Worm (Caenorhabditis elegans) whole organism, mixed stage, embryonic: ENCODE data around the gene Y105C5A.24.

Experiments
- M03D4.4 ChIP-seq: sonication (generic microtip); optimal IDR thresholded peaks from 2 replicates; lab custom pipeline; 2017; ENCODE audit warnings: mild to moderate bottlenecking, missing genetic modification characterization, missing compliant biosample characterization
- bed-3 ChIP-seq: fragments of 200-800 bp; sonication (Bioruptor generic); optimal IDR thresholded peaks from 3 replicates; lab custom pipeline; 2018; ENCODE audit warnings: mild to moderate bottlenecking, missing genetic modification characterization, moderate library complexity, missing compliant biosample characterization
- blmp-1 ChIP-seq: fragments of 150-350 bp; optimal IDR thresholded peaks from 2 replicates; lab custom pipeline; 2014; ENCODE audit warnings: missing biosample characterization, missing genetic modification characterization
- ceh-39 ChIP-seq: fragments of 150-350 bp; optimal IDR thresholded peaks from 2 replicates; lab custom pipeline; 2014; ENCODE audit warnings: missing biosample characterization, missing genetic modification characterization
- ceh-43 ChIP-seq: fragments of 200-800 bp; sonication (Bioruptor generic); optimal IDR thresholded peaks from 2 replicates; lab custom pipeline; 2018; ENCODE audit warnings: mild to moderate bottlenecking, missing genetic modification characterization, moderate library complexity, missing compliant biosample characterization
- ceh-83 ChIP-seq: fragments of 200-800 bp; sonication (Bioruptor generic); optimal IDR thresholded peaks from 2 replicates; lab custom pipeline; 2018; ENCODE audit warnings: mild to moderate bottlenecking, missing genetic modification characterization, missing compliant biosample characterization
- ces-1 ChIP-seq: fragments of 150-350 bp; optimal IDR thresholded peaks from 2 replicates; lab custom pipeline; 2014; ENCODE audit warnings: missing biosample characterization, missing genetic modification reagents, missing genetic modification characterization
- cnd-1 ChIP-seq: fragments of 200-800 bp; sonication (Bioruptor generic); optimal IDR thresholded peaks from 2 replicates; lab custom pipeline; 2018; ENCODE audit warnings: mild to moderate bottlenecking, missing genetic modification characterization, missing compliant biosample characterization
- drap-1 ChIP-seq: fragments of 200-800 bp; sonication (Bioruptor generic); optimal IDR thresholded peaks from 3 replicates; lab custom pipeline; 2018; ENCODE audit warnings: mild to moderate bottlenecking, missing genetic modification characterization, missing compliant biosample characterization
- elt-3 ChIP-seq: fragments of 150-350 bp; optimal IDR thresholded peaks from 2 replicates; lab custom pipeline; 2014; ENCODE audit warnings: missing biosample characterization, missing genetic modification characterization
- flh-1 ChIP-seq: fragments of 200-800 bp; sonication (Bioruptor generic); optimal IDR thresholded peaks from 2 replicates; lab custom pipeline; 2018; ENCODE audit warnings: mild to moderate bottlenecking, missing genetic modification characterization, moderate library complexity, missing compliant biosample characterization
- ham-2 ChIP-seq: fragments of 200-800 bp; sonication (Bioruptor generic); optimal IDR thresholded peaks from 2 replicates; lab custom pipeline; 2018; ENCODE audit warnings: mild to moderate bottlenecking, missing genetic modification characterization, missing compliant biosample characterization
- hlh-1 ChIP-seq: fragments of 150-350 bp; optimal IDR thresholded peaks from 2 replicates; lab custom pipeline; 2014; ENCODE audit warnings: missing biosample characterization, missing genetic modification reagents, missing genetic modification characterization
- lin-32 ChIP-seq: fragments of 200-800 bp; sonication (Bioruptor generic); optimal IDR thresholded peaks from 2 replicates; lab custom pipeline; 2018; ENCODE audit warnings: mild to moderate bottlenecking, missing genetic modification characterization, missing compliant biosample characterization
- lsy-2 ChIP-seq: fragments of 150-350 bp; optimal IDR thresholded peaks from 2 replicates; lab custom pipeline; 2014; ENCODE audit warnings: missing biosample characterization, missing genetic modification characterization
- mab-5 ChIP-seq: fragments of 150-350 bp; optimal IDR thresholded peaks from 2 replicates; lab custom pipeline; 2014; ENCODE audit warnings: missing biosample characterization, missing genetic modification characterization
- mep-1 ChIP-seq: fragments of 150-350 bp; optimal IDR thresholded peaks from 2 replicates; lab custom pipeline; 2017; ENCODE audit warnings: missing biosample characterization, missing genetic modification reagents, missing genetic modification characterization, inconsistent platforms
- mls-2 ChIP-seq: sonication (generic microtip); optimal IDR thresholded peaks from 2 replicates; lab custom pipeline; 2016; ENCODE audit warnings: mild to moderate bottlenecking, missing genetic modification characterization, moderate library complexity, missing compliant biosample characterization
- nhr-2 ChIP-seq: fragments of 150-350 bp; optimal IDR thresholded peaks from 2 replicates; lab custom pipeline; 2014; ENCODE audit warnings: missing biosample characterization, missing genetic modification characterization
- nhr-237 ChIP-seq: fragments of 150-350 bp; optimal IDR thresholded peaks from 2 replicates; lab custom pipeline; 2014; ENCODE audit warnings: missing biosample characterization, missing genetic modification characterization
- nhr-28 ChIP-seq: fragments of 150-350 bp; optimal IDR thresholded peaks from 2 replicates; lab custom pipeline; 2014; ENCODE audit warnings: missing biosample characterization, missing genetic modification characterization
- nhr-76 ChIP-seq: sonication (generic microtip); optimal IDR thresholded peaks from 2 replicates; lab custom pipeline; 2017; ENCODE audit warnings: missing biosample characterization, missing genetic modification characterization
- pha-4 ChIP-seq: fragments of 150-350 bp; optimal IDR thresholded peaks from 2 replicates; lab custom pipeline; 2018; ENCODE audit warnings: missing biosample characterization, missing genetic modification reagents, missing genetic modification characterization
- sem-2 ChIP-seq: fragments of 200-800 bp; sonication (Bioruptor generic); optimal IDR thresholded peaks from 2 replicates; lab custom pipeline; 2018; ENCODE audit warnings: mild to moderate bottlenecking, missing genetic modification characterization, missing compliant biosample characterization
- snpc-4 ChIP-seq: fragments of 150-350 bp; optimal IDR thresholded peaks from 2 replicates; lab custom pipeline; 2014; ENCODE audit warnings: missing biosample characterization, missing genetic modification characterization
- sptf-1 ChIP-seq: sonication (generic microtip); optimal IDR thresholded peaks from 2 replicates; lab custom pipeline; 2017; ENCODE audit warnings: mild to moderate bottlenecking, missing genetic modification characterization, moderate library complexity, missing compliant biosample characterization
- tbx-8 ChIP-seq: fragments of 200-800 bp; sonication (Bioruptor generic); optimal IDR thresholded peaks from 2 replicates; lab custom pipeline; 2018; ENCODE audit warnings: mild to moderate bottlenecking, missing genetic modification characterization, moderate library complexity, missing compliant biosample characterization
- unc-120 ChIP-seq: sonication (generic microtip); optimal IDR thresholded peaks from 2 replicates; lab custom pipeline; 2017; ENCODE audit warnings: missing genetic modification characterization, missing compliant biosample characterization; ENCODE audit not compliant: poor library complexity, severe bottlenecking
- unc-39 ChIP-seq: fragments of 150-350 bp; optimal IDR thresholded peaks from 2 replicates; lab custom pipeline; 2014; ENCODE audit warnings: missing biosample characterization, missing genetic modification characterization
- unc-62 ChIP-seq: fragments of 150-350 bp; optimal IDR thresholded peaks from 2 replicates; lab custom pipeline; 2014; ENCODE audit warnings: missing biosample characterization, missing genetic modification reagents, missing genetic modification characterization
- zip-8 ChIP-seq: fragments of 150-350 bp; optimal IDR thresholded peaks from 2 replicates; lab custom pipeline; 2014; ENCODE audit warnings: missing biosample characterization, missing genetic modification characterization
- ztf-11 ChIP-seq: fragments of 150-350 bp; optimal IDR thresholded peaks from 2 replicates; lab custom pipeline; 2014; ENCODE audit warnings: missing biosample characterization, missing genetic modification characterization

Y105C5A.24 gene

ce11 chrIV:15868288-15868687 is 18.6 kb downstream of the Y105C5A.24 start:
- no peak for TF ChIP-seq unc-62
- TF ChIP-seq nhr-237 (tag; lab: Kevin White, UChicago), result no peak
- no peak for TF ChIP-seq tbx-8 (GFP tag; lab: Kevin White, UChicago)
- TF ChIP-seq mab-5 (tag; lab: Kevin White, UChicago), result no peak
- no peak for TF ChIP-seq M03D4.4 (tag; lab: Kevin White, UChicago)
- TF ChIP-seq ces-1, result no peak
- TF ChIP-seq ceh-43 (GFP tag; lab: Kevin White, UChicago), result no peak
- TF ChIP-seq flh-1 (GFP tag; lab: Kevin White, UChicago), result no peak
- TF ChIP-seq nhr-76 (tag; lab: Kevin White, UChicago), result no peak
- no peak for TF ChIP-seq sptf-1
- no peak for TF ChIP-seq mep-1 (tag; lab: Kevin White, UChicago)
- TF ChIP-seq blmp-1 (tag; lab: Kevin White, UChicago), result no peak
- TF ChIP-seq lsy-2 (tag; lab: Kevin White, UChicago), result no peak
- TF ChIP-seq ham-2 (GFP tag; lab: Kevin White, UChicago), result no peak
- no peak for TF ChIP-seq pha-4 (tag; lab: Kevin White, UChicago)
- no peak for TF ChIP-seq bed-3 (GFP tag; lab: Kevin White, UChicago)

- no peak for TF ChIP-seq drap-1 (GFP tag; lab: Kevin White, UChicago)
- TF ChIP-seq mep-1 (tag; lab: Kevin White, UChicago), result no peak
- no peak for TF ChIP-seq ceh-43 (GFP tag; lab: Kevin White, UChicago)
- TF ChIP-seq elt-3 (tag; lab: Kevin White, UChicago), result no peak
- no peak for TF ChIP-seq unc-62
- no peak for TF ChIP-seq flh-1 (GFP tag; lab: Kevin White, UChicago)
- no peak for TF ChIP-seq nhr-2 (tag; lab: Kevin White, UChicago)
- TF ChIP-seq sem-2 (GFP tag; lab: Kevin White, UChicago), result no peak
- no peak for TF ChIP-seq bed-3 (GFP tag; lab: Kevin White, UChicago)
- no peak for TF ChIP-seq lsy-2 (tag; lab: Kevin White, UChicago)
These were observed 20.7 kb downstream of the Y105C5A.24 start, which contains the start of gene Y105C5B.1 for ce11 chrIV:15870356-15870755. TSS of gene Y105C5B.1 (plus strand) at chrIV:15870656.

ce11 chrIV:15872633-15873032 is 23.0 kb downstream of the Y105C5A.24 start, which contains the start of gene gcy-25:
TSS of gene gcy-25 (plus strand) at chrIV:15872933.
- TF ChIP-seq snpc-4 (no peak), ztf-11 (tag; lab: Kevin White, UChicago) (no peak), flh-1 (GFP tag; lab: Kevin White, UChicago) (no peak)
- TF ChIP-seq, all 35 proteins: peak for 0

ce11 chrIV:15878262-15878661 is 28.6 kb downstream of the Y105C5A.24 start:
- no peak for TF ChIP-seq zip-8 (tag; lab: Kevin White, UChicago)
- TF ChIP-seq sem-2 (GFP tag; lab: Kevin White, UChicago), result no peak
- no peak for TF ChIP-seq drap-1 (GFP tag; lab: Kevin White, UChicago)
- TF ChIP-seq ceh-83 (GFP tag; lab: Kevin White, UChicago), result no peak
- no peak for TF ChIP-seq elt-3 (tag; lab: Kevin White, UChicago)
- no peak for TF ChIP-seq unc-120 (tag; lab: Kevin White, UChicago)
- no peak for TF ChIP-seq bed-3 (GFP tag; lab: Kevin White, UChicago)
- no peak for TF ChIP-seq flh-1 (GFP tag; lab: Kevin White, UChicago)
- no peak for TF ChIP-seq ces-1
- no peak for TF ChIP-seq nhr-28 (tag; lab: Kevin White, UChicago)
- no peak for TF ChIP-seq unc-39 (tag; lab: Kevin White, UChicago)
- TF ChIP-seq cnd-1, result no peak
- no peak for TF ChIP-seq blmp-1 (tag; lab: Kevin White, UChicago)
- no peak for TF ChIP-seq unc-62
- TF ChIP-seq M03D4.4 (tag; lab: Kevin White, UChicago), result no peak
- TF ChIP-seq lin-32, result no peak
- no peak for TF ChIP-seq mls-2 (tag; lab: Kevin White, UChicago)
- no peak for TF ChIP-seq sptf-1
- no peak for TF ChIP-seq ztf-11 (tag; lab: Kevin White, UChicago)
- no peak for TF ChIP-seq pha-4 (tag; lab: Kevin White, UChicago)

ce11 chrIV:15880114-15880513 is 30.4 kb downstream of the Y105C5A.24 start:
- no peak for TF ChIP-seq nhr-28 (tag; lab: Kevin White, UChicago)
- no peak for TF ChIP-seq unc-62
- TF ChIP-seq pha-4 (tag; lab: Kevin White, UChicago), result no peak
- no peak for TF ChIP-seq sptf-1
- no peak for TF ChIP-seq zip-8 (tag; lab: Kevin White, UChicago)
- no peak for TF ChIP-seq ceh-83 (GFP tag; lab: Kevin White, UChicago)
- TF ChIP-seq hlh-1, result no peak
- TF ChIP-seq cnd-1, result no peak
- no peak for TF ChIP-seq snpc-4
- TF ChIP-seq ztf-11 (tag; lab: Kevin White, UChicago), result no peak
- TF ChIP-seq ham-2 (GFP tag; lab: Kevin White, UChicago), result no peak
- no peak for TF ChIP-seq ceh-39 (tag; lab: Kevin White, UChicago)
